Fruit fly (Drosophila melanogaster): Measurements from ENCODE around the gene CG33985.

DNA sequence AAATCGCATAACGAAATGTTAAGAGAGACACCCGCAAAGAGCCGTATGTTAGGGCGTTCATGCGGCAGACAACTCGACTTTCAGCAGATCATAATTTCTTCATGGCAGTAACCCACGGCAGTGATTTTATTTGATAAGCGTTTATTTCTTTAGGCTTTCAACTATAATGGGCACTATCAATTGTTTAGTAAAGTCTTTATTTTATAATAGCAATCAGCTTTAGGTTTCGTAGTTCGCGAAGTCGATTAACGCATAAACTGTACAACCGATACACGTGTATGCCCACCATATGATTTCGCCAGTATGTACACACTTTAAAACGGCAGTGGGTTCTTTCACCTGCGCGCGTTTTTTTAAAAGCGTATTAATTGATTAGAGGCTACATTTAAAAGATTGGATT is 18.4 kb downstream of the CG33985 start, which contains the start of gene CG7841:
- no peak for TF ChIP-seq Myc (optimal IDR thresholded peaks at IDR 0.05)
- no peak for TF ChIP-seq ttk (optimal IDR thresholded peaks at IDR 0.05)
- no peak for TF ChIP-seq psq (optimal IDR thresholded peaks at IDR 0.05)
- no peak for TF ChIP-seq h (optimal IDR thresholded peaks at IDR 0.05)
